Worm (Caenorhabditis elegans) whole organism, dauer: ENCODE data around the gene R03G8.3.

Experiments used
- unc-62 ChIP-seq: sonication (generic microtip); optimal IDR thresholded peaks from 2 replicates; lab custom pipeline; 2017; ENCODE audit warnings: missing biosample characterization, missing genetic modification reagents, missing genetic modification characterization

R03G8.3 gene

DNA sequence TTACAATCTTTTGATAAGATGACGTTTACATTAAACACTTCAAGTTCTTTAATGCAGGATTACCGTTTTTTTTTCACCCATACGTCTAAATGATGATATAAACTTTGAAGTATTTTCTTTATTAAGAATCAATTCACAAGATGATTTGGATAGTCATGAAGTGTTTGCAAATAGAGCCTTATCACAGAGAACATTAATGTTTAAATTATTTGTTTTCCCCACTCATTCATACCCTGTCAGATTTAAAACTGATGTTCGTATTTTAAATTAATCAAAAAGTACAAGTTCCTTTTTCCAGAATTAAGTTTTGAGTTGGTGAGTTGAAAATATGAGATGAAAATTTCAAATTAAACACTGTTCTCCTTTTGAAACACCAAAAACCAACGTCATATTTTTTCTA lies at the start of gene R03G8.3:
Gene R03G8.3 (plus strand): TSS at position 301 of the 400 bp plus-strand sequence.
- no peak for TF ChIP-seq unc-62 (GFP tag; lab: Kevin White, UChicago)

- TF ChIP-seq unc-62 (GFP tag; lab: Kevin White, UChicago), result no peak
Measured at ce11 chrX:13041830-13042229, 48.9 kb upstream of the R03G8.3 start.

- no peak for TF ChIP-seq unc-62 (GFP tag; lab: Kevin White, UChicago)
Measured at ce11 chrX:13048258-13048657, 42.5 kb upstream of the R03G8.3 start, which contains the start of gene C53C7.3. Gene C53C7.3, plus strand, starts transcription at chrX:13048558.

ce11 chrX:13051405-13051804 lies 39.4 kb upstream of the R03G8.3 start, which contains the start of gene K03A11.1:
Gene K03A11.1, plus strand, starts transcription at chrX:13051705.
- TF ChIP-seq unc-62 (GFP tag; lab: Kevin White, UChicago), result no peak

DNA sequence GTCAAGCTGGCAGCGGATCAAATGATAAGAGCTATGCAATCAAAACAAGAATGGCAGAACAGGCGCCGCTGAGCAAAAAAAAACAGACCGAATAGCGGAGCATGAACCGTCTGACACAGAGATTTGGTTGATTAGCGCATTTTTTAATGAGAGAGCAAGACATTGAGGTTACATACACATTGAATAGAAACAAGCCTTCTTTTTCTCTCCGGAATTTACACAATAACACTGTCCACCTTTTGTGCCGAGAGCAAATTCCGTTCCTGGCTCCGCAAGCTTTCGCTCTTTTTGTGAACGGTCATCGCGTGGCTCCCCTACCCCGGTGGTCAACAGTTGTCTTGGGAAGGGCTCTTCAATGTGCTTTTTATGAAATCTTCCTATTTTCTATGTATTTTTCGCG lies 35.2 kb upstream of the R03G8.3 start, which contains the start of gene K03A11.6:
Gene K03A11.6 (plus strand): TSS at position 301 of the 400 bp plus-strand sequence.
- TF ChIP-seq unc-62 (GFP tag; lab: Kevin White, UChicago), result no peak

- TF ChIP-seq unc-62 (GFP tag; lab: Kevin White, UChicago), result no peak
Measured at ce11 chrX:13059984-13060383, 30.8 kb upstream of the R03G8.3 start.

- no peak for TF ChIP-seq unc-62 (GFP tag; lab: Kevin White, UChicago)
Measured at ce11 chrX:13061366-13061765, 29.4 kb upstream of the R03G8.3 start.

DNA sequence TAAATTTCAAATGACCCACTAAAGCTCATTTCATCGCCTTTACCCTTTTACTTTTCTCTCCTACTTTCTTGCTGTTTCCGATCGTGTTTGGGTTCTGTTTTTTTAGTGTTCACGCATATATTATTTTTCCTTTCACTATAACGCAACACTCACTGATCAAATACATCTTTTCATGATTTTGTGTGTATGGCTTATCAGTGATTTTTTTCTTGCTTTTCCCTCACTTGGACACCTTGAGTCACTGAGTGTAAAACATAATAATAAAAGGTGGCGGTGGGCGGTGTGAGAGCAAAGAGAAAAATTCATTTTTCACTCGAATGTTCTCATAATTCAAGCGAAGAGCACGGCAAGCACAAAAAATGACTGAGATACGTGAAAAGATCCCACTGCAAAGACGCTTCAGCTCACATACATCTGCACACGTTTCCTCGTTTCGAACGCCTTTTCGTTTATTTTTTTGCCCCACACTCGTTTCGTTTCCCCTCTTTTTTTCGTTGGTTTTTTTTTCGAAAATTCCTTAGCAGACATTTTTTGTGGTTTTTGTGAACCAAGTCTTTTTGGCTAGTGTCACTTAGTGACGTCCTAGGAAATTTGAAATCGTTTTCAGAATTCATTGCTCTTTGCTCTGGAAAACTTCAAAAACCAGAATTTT lies 27.7 kb upstream of the R03G8.3 start, which contains the start of gene K03A11.5:
Gene K03A11.5 (plus strand): TSS at position 602 of the 652 bp plus-strand sequence.
- no peak for TF ChIP-seq unc-62 (GFP tag; lab: Kevin White, UChicago)

DNA sequence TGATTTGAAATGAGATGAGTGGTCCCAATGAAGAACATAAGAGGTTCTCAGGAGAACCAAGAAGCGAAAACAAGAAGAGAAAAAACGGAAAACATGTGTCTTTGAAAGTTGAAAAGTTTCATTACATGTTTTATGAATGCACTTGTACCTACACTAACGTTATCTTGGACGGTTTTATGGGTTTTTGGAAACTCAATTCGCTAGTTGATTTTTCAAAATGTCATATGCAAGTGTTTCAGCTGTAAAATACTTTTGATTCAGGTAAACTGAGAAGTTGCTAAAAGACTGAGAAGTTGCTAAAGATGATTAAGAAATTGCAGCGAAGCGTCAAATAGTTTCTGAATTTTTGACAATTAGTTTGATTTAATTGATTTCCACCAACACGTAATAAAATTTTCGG lies 19.6 kb upstream of the R03G8.3 start, which contains the start of gene cpx-2:
Gene cpx-2 (minus strand): TSS at position 101 of the 400 bp plus-strand sequence.
- no peak for TF ChIP-seq unc-62 (GFP tag; lab: Kevin White, UChicago)

DNA sequence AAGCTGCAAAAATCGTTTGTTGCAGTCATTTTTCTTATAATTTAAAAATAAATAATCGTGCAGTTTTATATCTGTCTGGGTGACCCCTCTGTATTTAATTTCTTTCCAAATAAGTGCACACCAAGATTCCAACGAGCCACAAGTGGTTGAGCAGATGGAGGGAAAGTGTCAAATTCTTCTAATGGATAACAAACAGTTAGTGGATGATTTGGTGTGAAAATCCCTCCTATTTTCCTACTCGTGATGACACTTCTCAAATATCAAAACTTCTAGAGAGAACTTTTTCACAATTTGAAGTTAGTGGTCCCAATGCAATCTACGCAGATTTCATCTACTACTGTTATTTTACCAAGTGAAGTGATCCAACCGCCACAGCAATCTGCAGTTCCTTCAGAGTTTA lies 16.4 kb upstream of the R03G8.3 start, which contains the start of gene ceh-28:
Gene ceh-28 (plus strand): TSS at position 301 of the 400 bp plus-strand sequence.
- no peak for TF ChIP-seq unc-62 (GFP tag; lab: Kevin White, UChicago)

DNA sequence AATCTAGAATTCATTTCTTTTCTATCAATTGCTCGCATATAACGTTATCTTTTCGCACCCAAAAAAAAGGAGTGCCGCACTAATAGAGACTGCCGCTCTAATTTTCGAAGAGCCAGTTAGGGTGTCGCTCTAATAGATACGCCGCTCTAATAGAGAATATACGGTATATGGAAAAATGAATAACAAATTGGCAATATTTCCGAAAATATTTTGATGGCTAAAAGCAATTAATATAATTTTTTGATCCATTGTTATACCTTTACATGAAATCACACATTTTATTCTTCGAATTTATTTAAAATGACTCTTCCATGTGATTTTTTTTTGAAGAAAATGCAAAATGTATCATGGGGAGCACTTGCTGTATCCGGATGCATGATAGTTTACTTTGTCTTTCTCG lies 12.9 kb upstream of the R03G8.3 start, which contains the start of gene K03A11.4:
Gene K03A11.4 (plus strand): TSS at position 301 of the 400 bp plus-strand sequence.
- TF ChIP-seq unc-62 (GFP tag; lab: Kevin White, UChicago), result no peak

- no peak for TF ChIP-seq unc-62 (GFP tag; lab: Kevin White, UChicago)
Measured at ce11 chrX:13082326-13082725, 8.4 kb upstream of the R03G8.3 start, which contains the start of gene str-10. Gene str-10, plus strand, starts transcription at chrX:13082626.

DNA sequence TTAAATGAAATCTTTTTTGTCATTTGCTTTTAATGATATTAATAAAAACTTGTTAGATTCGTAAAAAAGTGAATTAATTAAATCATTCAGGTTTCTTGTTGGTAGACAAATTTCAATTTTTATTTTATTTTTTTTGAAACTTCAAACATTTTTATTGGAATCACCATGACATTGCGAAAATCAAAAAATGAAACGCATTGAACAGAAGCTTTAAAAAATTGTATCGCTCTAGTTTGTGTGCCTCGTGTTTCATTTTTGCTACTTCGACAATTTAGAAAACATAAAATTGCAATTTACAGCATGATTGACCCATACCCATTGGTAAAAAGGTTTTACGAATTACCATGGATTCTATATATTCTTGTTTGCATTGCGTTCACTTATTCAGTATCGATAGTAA lies 6.5 kb upstream of the R03G8.3 start, which contains the start of gene R03G8.1:
Gene R03G8.1 (plus strand): TSS at position 301 of the 400 bp plus-strand sequence.
- TF ChIP-seq unc-62 (GFP tag; lab: Kevin White, UChicago), result no peak

DNA sequence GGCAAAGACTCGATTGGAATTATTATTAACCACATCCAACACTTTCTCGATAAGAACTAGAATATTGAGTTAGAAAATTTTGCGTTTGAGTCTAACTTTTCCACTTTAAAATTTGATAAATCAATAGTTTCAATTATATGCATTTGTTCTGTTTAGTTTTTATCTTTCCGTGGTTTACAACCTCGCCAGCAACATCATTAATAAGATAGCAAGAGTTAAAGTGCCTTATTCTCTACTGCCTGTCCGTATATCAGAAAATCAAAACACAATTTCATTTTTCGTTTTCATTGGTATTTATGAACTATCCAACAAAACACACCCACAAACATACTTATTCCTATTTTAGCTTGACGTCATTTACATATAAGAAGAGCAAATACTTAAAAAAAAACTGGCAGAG lies 2.2 kb upstream of the R03G8.3 start:
- TF ChIP-seq unc-62 (GFP tag; lab: Kevin White, UChicago), result no peak

- no peak for TF ChIP-seq unc-62 (GFP tag; lab: Kevin White, UChicago)
Measured at ce11 chrX:13091199-13091598, 434 bp downstream of the R03G8.3 start.

DNA sequence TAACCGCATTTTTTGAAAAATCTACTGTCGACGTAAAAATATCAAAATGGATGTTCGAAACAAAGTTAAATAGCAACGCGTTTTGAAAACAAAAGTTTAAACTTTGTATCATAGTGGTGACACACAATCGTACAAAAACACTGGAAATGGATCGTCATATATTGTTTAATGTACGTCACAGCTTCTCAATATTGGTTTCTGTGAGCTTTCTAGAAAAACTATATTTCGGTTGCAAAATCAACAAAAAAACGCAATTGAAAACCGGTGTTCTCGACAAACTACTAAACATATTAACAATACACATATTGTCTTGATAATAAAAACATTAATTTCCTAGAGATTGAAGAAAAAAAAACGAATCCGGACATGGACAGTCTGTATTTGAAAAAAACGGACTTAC lies 9.6 kb downstream of the R03G8.3 start, which contains the start of gene R03G8.6:
Gene R03G8.6 (minus strand): TSS at position 101 of the 400 bp plus-strand sequence.
- no peak for TF ChIP-seq unc-62 (GFP tag; lab: Kevin White, UChicago)
